Worm (Caenorhabditis elegans): ENCODE measurements around the gene ugt-10.

ce11 chrV:4908591-4908990, 8.7 kb upstream of the ugt-10 start, which contains the start of gene ugt-13:
- TF ChIP-seq ama-1 (optimal IDR thresholded peaks at IDR 0.05): no peak
- TF ChIP-seq hmg-1.1 (GFP tag; IDR thresholded peaks at IDR 0.05): no peak
